Comparison of ENCODE assay signal across 2 worm cellular contexts in the genomic region with DNA sequence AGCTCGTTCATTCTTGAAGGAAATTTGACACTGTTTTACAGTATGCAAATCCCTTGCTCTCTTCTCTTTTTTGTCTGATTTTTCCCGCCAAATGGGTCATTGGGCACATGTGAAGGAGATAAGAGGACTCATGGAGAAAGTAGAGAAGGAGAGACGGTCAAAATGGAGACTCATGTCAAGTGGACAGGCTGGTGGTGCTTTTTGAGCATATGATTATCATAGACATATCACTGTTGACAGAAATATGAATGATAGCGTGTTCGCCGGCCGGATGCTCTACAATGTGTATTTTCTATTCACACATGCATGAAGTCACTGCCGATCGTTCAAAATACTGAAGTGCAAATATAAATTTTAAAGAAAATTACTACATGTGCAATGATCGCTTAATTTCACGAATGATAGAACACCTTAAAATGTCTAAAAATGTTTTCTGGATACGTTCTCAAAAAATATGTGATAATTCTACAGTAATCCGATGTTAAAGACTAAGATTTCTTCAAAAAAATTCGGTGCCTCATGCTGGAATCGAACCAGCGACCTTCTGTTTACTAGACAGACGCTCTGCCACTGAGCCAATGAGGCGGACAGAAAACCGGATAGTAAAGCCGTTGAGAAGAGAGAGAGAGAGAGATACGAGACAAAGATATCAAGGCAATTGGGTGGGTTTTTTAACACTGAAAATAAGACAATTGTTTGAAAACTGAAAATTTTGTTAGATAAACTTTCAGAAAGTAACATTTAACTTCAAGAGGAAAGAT.
TF ChIP-seq lines count a peak whose summit lies in the region.

No protein-coding gene starts in this region.

TF ChIP-seq in whole organism, L1 larva, 84 proteins besides CTCF, POLR2A, EP300 and RAD21 (continued from another document and continues in another):
- TF ChIP-seq hlh-17 (GFP tag; optimal IDR thresholded peaks at IDR 0.05; lab: Kevin White, UChicago; ENCODE audit: borderline replicate concordance) (no peak), sup-37 (GFP tag; optimal IDR thresholded peaks at IDR 0.05; lab: Kevin White, UChicago) (no peak), elt-3 (tag; optimal IDR thresholded peaks at IDR 0.05; lab: Kevin White, UChicago) (peak in 1 of 6 experiments; percentile 1), ceh-88 (GFP tag; IDR thresholded peaks at IDR 0.05; lab: Robert Waterston, UW) (no peak), egl-13 (tag; optimal IDR thresholded peaks at IDR 0.05; lab: Kevin White, UChicago) (no peak), vab-15 (tag; optimal IDR thresholded peaks at IDR 0.05; lab: Kevin White, UChicago) (no peak), C34B4.2 (tag; optimal IDR thresholded peaks at IDR 0.05; lab: Kevin White, UChicago) (no peak), isw-1 (GFP tag; IDR thresholded peaks at IDR 0.05; lab: Robert Waterston, UW) (no peak), egl-27 (tag; optimal IDR thresholded peaks at IDR 0.05; lab: Kevin White, UChicago) (no peak), ztf-4 (tag; optimal IDR thresholded peaks at IDR 0.05; lab: Kevin White, UChicago) (no peak), xbp-1 (tag; optimal IDR thresholded peaks at IDR 0.05; lab: Kevin White, UChicago) (peak; percentile 16), unc-30 (tag; optimal IDR thresholded peaks at IDR 0.05; lab: Kevin White, UChicago) (no peak), alr-1 (tag; optimal IDR thresholded peaks at IDR 0.05; lab: Kevin White, UChicago; ENCODE audit: borderline replicate concordance) (no peak), pqm-1 (tag; optimal IDR thresholded peaks at IDR 0.05; lab: Kevin White, UChicago) (no peak), zag-1 (tag; optimal IDR thresholded peaks at IDR 0.05; lab: Kevin White, UChicago) (no peak), tlp-1 (tag; optimal IDR thresholded peaks at IDR 0.05; lab: Kevin White, UChicago) (no peak), mef-2 (tag; optimal IDR thresholded peaks at IDR 0.05; lab: Kevin White, UChicago) (no peak), lin-39 (tag; optimal IDR thresholded peaks at IDR 0.05; lab: Kevin White, UChicago) (no peak), aha-1 (tag; optimal IDR thresholded peaks at IDR 0.05; lab: Kevin White, UChicago) (no peak), pag-3 (tag; optimal IDR thresholded peaks at IDR 0.05; lab: Kevin White, UChicago; ENCODE audit: borderline replicate concordance, insufficient read depth) (no peak), ceh-90 (tag; optimal IDR thresholded peaks at IDR 0.05; lab: Kevin White, UChicago) (no peak), unc-98 (GFP tag; IDR thresholded peaks at IDR 0.05; lab: Robert Waterston, UW) (no peak), lin-13 (GFP tag; optimal IDR thresholded peaks at IDR 0.05; lab: Kevin White, UChicago) (peak; percentile 2), lin-35 (GFP tag; optimal IDR thresholded peaks at IDR 0.05; lab: Kevin White, UChicago) (peak; percentile 30 to 57), unc-86 (tag; optimal IDR thresholded peaks at IDR 0.05; lab: Kevin White, UChicago) (no peak), efl-1 (optimal IDR thresholded peaks at IDR 0.05; lab: Kevin White, UChicago) (peak; percentile 31 to 53), efl-1 (GFP tag; optimal IDR thresholded peaks at IDR 0.05 in 1 of 2; lab: Kevin White, UChicago) (peak; percentile 8 to 90), blmp-1 (tag; optimal IDR thresholded peaks at IDR 0.05; lab: Kevin White, UChicago) (no peak), nhr-237 (tag; optimal IDR thresholded peaks at IDR 0.05; lab: Kevin White, UChicago) (no peak), dpl-1 (GFP tag; optimal IDR thresholded peaks at IDR 0.05; lab: Kevin White, UChicago) (peak in 2 of 3 experiments; percentile 41 to 43), skn-1 (tag; optimal IDR thresholded peaks at IDR 0.05; lab: Kevin White, UChicago) (peak; percentile 15), hpl-2 (GFP tag; optimal IDR thresholded peaks at IDR 0.05; lab: Kevin White, UChicago) (no peak), unc-62 (GFP tag; optimal IDR thresholded peaks at IDR 0.05; lab: Kevin White, UChicago) (no peak), sox-4 (tag; optimal IDR thresholded peaks at IDR 0.05; lab: Kevin White, UChicago) (no peak), swsn-7 (tag; optimal IDR thresholded peaks at IDR 0.05; lab: Kevin White, UChicago) (peak; percentile 41), grh-1 (GFP tag; IDR thresholded peaks at IDR 0.05; lab: Robert Waterston, UW) (no peak), nhr-47 (tag; optimal IDR thresholded peaks at IDR 0.05; lab: Kevin White, UChicago) (peak; percentile 53), hlh-4 (tag; optimal IDR thresholded peaks at IDR 0.05; lab: Kevin White, UChicago) (no peak), nhr-11 (tag; optimal IDR thresholded peaks at IDR 0.05; lab: Kevin White, UChicago) (no peak), nhr-85 (tag; lab: Kevin White, UChicago) (no peak), lin-15B (tag; optimal IDR thresholded peaks at IDR 0.05; lab: Kevin White, UChicago) (no peak), ets-5 (GFP tag; IDR thresholded peaks at IDR 0.05; lab: Robert Waterston, UW) (no peak), nhr-76 (tag; optimal IDR thresholded peaks at IDR 0.05; lab: Kevin White, UChicago) (no peak), nhr-28 (tag; optimal IDR thresholded peaks at IDR 0.05; lab: Kevin White, UChicago) (no peak), F16B12.6 (tag; optimal IDR thresholded peaks at IDR 0.05; lab: Kevin White, UChicago) (no peak), elt-2 (tag; optimal IDR thresholded peaks at IDR 0.05; lab: Kevin White, UChicago) (peak; percentile 21), mdl-1 (tag; optimal IDR thresholded peaks at IDR 0.05; lab: Kevin White, UChicago) (peak in 1 of 2 experiments; percentile 25), fkh-10 (GFP tag; optimal IDR thresholded peaks at IDR 0.05; lab: Kevin White, UChicago) (no peak), lir-3 (tag; optimal IDR thresholded peaks at IDR 0.05; lab: Kevin White, UChicago; ENCODE audit: poor library complexity) (no peak), nhr-71 (tag; optimal IDR thresholded peaks at IDR 0.05; lab: Kevin White, UChicago) (peak; percentile 50), pax-3 (tag; optimal IDR thresholded peaks at IDR 0.05; lab: Kevin White, UChicago) (peak; percentile 15), ztf-11 (tag; optimal IDR thresholded peaks at IDR 0.05; lab: Kevin White, UChicago) (no peak), fkh-8 (tag; optimal IDR thresholded peaks at IDR 0.05; lab: Kevin White, UChicago) (peak; percentile 51), lin-14 (GFP tag; optimal IDR thresholded peaks at IDR 0.05; lab: Kevin White, UChicago) (peak; percentile 15), mep-1 (tag; optimal IDR thresholded peaks at IDR 0.05; lab: Kevin White, UChicago) (peak; percentile 41), nhr-12 (tag; optimal IDR thresholded peaks at IDR 0.05; lab: Kevin White, UChicago) (no peak), zip-4 (GFP tag; optimal IDR thresholded peaks at IDR 0.05; lab: Kevin White, UChicago) (no peak), C04F5.9 (tag; optimal IDR thresholded peaks at IDR 0.05; lab: Kevin White, UChicago) (no peak), tbx-2 (tag; optimal IDR thresholded peaks at IDR 0.05; lab: Kevin White, UChicago) (no peak), efl-3 (GFP tag; optimal IDR thresholded peaks at IDR 0.05; lab: Kevin White, UChicago) (no peak), fkh-4 (tag; optimal IDR thresholded peaks at IDR 0.05; lab: Kevin White, UChicago; ENCODE audit: borderline replicate concordance) (peak; percentile 4), nhr-84 (tag; optimal IDR thresholded peaks at IDR 0.05; lab: Kevin White, UChicago) (no peak), ama-1 (optimal IDR thresholded peaks at IDR 0.05; lab: Kevin White, UChicago) (no peak)

TF ChIP-seq in whole organism, young adult, 124 proteins besides CTCF, POLR2A, EP300 and RAD21 (continued from another document and continues in another):
- TF ChIP-seq let-526 (GFP tag; IDR thresholded peaks at IDR 0.05; lab: Robert Waterston, UW) (peak; percentile 45; the same call in 1 of the 2 replicates), K11D2.4 (GFP tag; IDR thresholded peaks at IDR 0.05; lab: Robert Waterston, UW) (no peak), dpl-1 (GFP tag; optimal IDR thresholded peaks at IDR 0.05; lab: Kevin White, UChicago) (no peak), pbrm-1 (GFP tag; IDR thresholded peaks at IDR 0.05; lab: Robert Waterston, UW) (no peak), F33H1.4 (GFP tag; IDR thresholded peaks at IDR 0.05; lab: Robert Waterston, UW) (no peak), chd-7 (tag; optimal IDR thresholded peaks at IDR 0.05; lab: Kevin White, UChicago) (no peak), B0019.2 (GFP tag; conservative IDR thresholded peaks at IDR 0.05; lab: Robert Waterston, UW) (no peak), Y56A3A.18 (GFP tag; IDR thresholded peaks at IDR 0.05; lab: Robert Waterston, UW) (no peak), madf-10 (tag; optimal IDR thresholded peaks at IDR 0.05; lab: Kevin White, UChicago) (no peak), lin-40 (tag; optimal IDR thresholded peaks at IDR 0.05; lab: Kevin White, UChicago) (no peak), ztf-18 (tag; optimal IDR thresholded peaks at IDR 0.05; lab: Kevin White, UChicago) (no peak), nfya-1 (tag; optimal IDR thresholded peaks at IDR 0.05; lab: Kevin White, UChicago; ENCODE audit: borderline replicate concordance, insufficient read depth) (no peak), pha-4 (tag; optimal IDR thresholded peaks at IDR 0.05; lab: Kevin White, UChicago) (no peak), efl-1 (GFP tag; optimal IDR thresholded peaks at IDR 0.05; lab: Kevin White, UChicago) (no peak), sdz-38 (tag; optimal IDR thresholded peaks at IDR 0.05; lab: Kevin White, UChicago) (no peak), madf-8 (GFP tag; conservative IDR thresholded peaks at IDR 0.05; lab: Robert Waterston, UW) (no peak), lir-1 (GFP tag; conservative IDR thresholded peaks at IDR 0.05; lab: Robert Waterston, UW) (no peak), cebp-2 (GFP tag; IDR thresholded peaks at IDR 0.05; lab: Robert Waterston, UW) (no peak), F23B12.7 (tag; optimal IDR thresholded peaks at IDR 0.05; lab: Kevin White, UChicago; ENCODE audit: insufficient read depth) (peak; percentile 19), attf-3 (GFP tag; conservative IDR thresholded peaks at IDR 0.05; lab: Robert Waterston, UW) (0 out of 2 replicates have a peak, but pooled peaks have one; percentile 35), ztf-25 (GFP tag; IDR thresholded peaks at IDR 0.05; lab: Robert Waterston, UW) (no peak), B0261.1 (tag; optimal IDR thresholded peaks at IDR 0.05; lab: Kevin White, UChicago) (peak; percentile 83), lin-35 (GFP tag; optimal IDR thresholded peaks at IDR 0.05; lab: Kevin White, UChicago) (peak in 1 of 3 experiments; percentile 39), Y53G8AR.9 (GFP tag; conservative IDR thresholded peaks at IDR 0.05; lab: Robert Waterston, UW) (no peak), D2030.7 (GFP tag; IDR thresholded peaks at IDR 0.05; lab: Robert Waterston, UW) (no peak), F39B2.1 (GFP tag; IDR thresholded peaks at IDR 0.05; lab: Robert Waterston, UW) (no peak), snpc-3.4 (tag; optimal IDR thresholded peaks at IDR 0.05; lab: Kevin White, UChicago) (peak; percentile 89), ztf-26 (tag; optimal IDR thresholded peaks at IDR 0.05; lab: Kevin White, UChicago) (no peak), xnd-1 (tag; optimal IDR thresholded peaks at IDR 0.05; lab: Kevin White, UChicago) (no peak), attf-6 (GFP tag; IDR thresholded peaks at IDR 0.05; lab: Robert Waterston, UW) (no peak), lsl-1 (GFP tag; optimal IDR thresholded peaks at IDR 0.05; lab: Kevin White, UChicago) (peak; percentile 8), ztf-28 (GFP tag; IDR thresholded peaks at IDR 0.05; lab: Robert Waterston, UW) (no peak), rec-8 (tag; optimal IDR thresholded peaks at IDR 0.05; lab: Kevin White, UChicago) (peak; percentile 8 to 19), unc-62 (GFP tag; optimal IDR thresholded peaks at IDR 0.05; lab: Kevin White, UChicago) (no peak), somi-1 (GFP tag; optimal IDR thresholded peaks at IDR 0.05; lab: Kevin White, UChicago) (no peak), F10E7.11 (tag; optimal IDR thresholded peaks at IDR 0.05; lab: Kevin White, UChicago) (no peak), Y79H2A.3 (GFP tag; conservative IDR thresholded peaks at IDR 0.05; lab: Robert Waterston, UW) (no peak), tlf-1 (GFP tag; optimal IDR thresholded peaks at IDR 0.05; lab: Kevin White, UChicago) (peak; percentile 10), mcd-1 (GFP tag; IDR thresholded peaks at IDR 0.05; lab: Robert Waterston, UW) (no peak), lin-26 (GFP tag; IDR thresholded peaks at IDR 0.05; lab: Robert Waterston, UW) (peak; percentile 73; the same call in 1 of the 2 replicates), hlh-12 (tag; optimal IDR thresholded peaks at IDR 0.05; lab: Kevin White, UChicago) (no peak), Y95B8A.8 (GFP tag; IDR thresholded peaks at IDR 0.05; lab: Robert Waterston, UW) (no peak), aptf-2 (GFP tag; conservative IDR thresholded peaks at IDR 0.05; lab: Robert Waterston, UW) (no peak), ztf-6 (GFP tag; IDR thresholded peaks at IDR 0.05; lab: Robert Waterston, UW) (no peak), lsy-27 (tag; optimal IDR thresholded peaks at IDR 0.05; lab: Kevin White, UChicago; ENCODE audit: borderline replicate concordance, insufficient read depth) (no peak), nhr-179 (tag; optimal IDR thresholded peaks at IDR 0.05; lab: Kevin White, UChicago) (no peak), ceh-100 (GFP tag; IDR thresholded peaks at IDR 0.05; lab: Robert Waterston, UW) (no peak), nhr-120 (GFP tag; IDR thresholded peaks at IDR 0.05; lab: Robert Waterston, UW) (no peak), tbp1 (GFP tag; optimal IDR thresholded peaks at IDR 0.05; lab: Kevin White, UChicago) (peak; percentile 93), ztf-22 (GFP tag; optimal IDR thresholded peaks at IDR 0.05; lab: Kevin White, UChicago) (no peak), hmg-1.2 (GFP tag; IDR thresholded peaks at IDR 0.05; lab: Robert Waterston, UW) (peak; percentile 43), gei-17 (GFP tag; optimal IDR thresholded peaks at IDR 0.05; lab: Kevin White, UChicago) (no peak), ceh-58 (GFP tag; IDR thresholded peaks at IDR 0.05; lab: Robert Waterston, UW) (no peak), F55B11.4 (tag; optimal IDR thresholded peaks at IDR 0.05; lab: Kevin White, UChicago; ENCODE audit: borderline replicate concordance, insufficient read depth) (no peak), lag-1 (GFP tag; IDR thresholded peaks at IDR 0.05; lab: Robert Waterston, UW) (no peak), nhr-90 (tag; optimal IDR thresholded peaks at IDR 0.05; lab: Kevin White, UChicago) (peak; percentile 45), nhr-80 (tag; optimal IDR thresholded peaks at IDR 0.05; lab: Kevin White, UChicago) (peak; percentile 81), ceh-91 (GFP tag; IDR thresholded peaks at IDR 0.05; lab: Robert Waterston, UW) (no peak), let-607 (tag; optimal IDR thresholded peaks at IDR 0.05; lab: Kevin White, UChicago) (peak in 1 of 2 experiments; percentile 30), atf-7 (tag; optimal IDR thresholded peaks at IDR 0.05; lab: Kevin White, UChicago) (peak; percentile 23), F49E8.2 (tag; optimal IDR thresholded peaks at IDR 0.05; lab: Kevin White, UChicago; ENCODE audit: insufficient read depth) (peak; percentile 36), Y67H2A.10 (GFP tag; conservative IDR thresholded peaks at IDR 0.05; lab: Robert Waterston, UW) (no peak), Y53F4B.3 (GFP tag; IDR thresholded peaks at IDR 0.05; lab: Robert Waterston, UW) (no peak), hsf-1 (GFP tag; IDR thresholded peaks at IDR 0.05; lab: Robert Waterston, UW) (no peak), lin-54 (GFP tag; optimal IDR thresholded peaks at IDR 0.05; lab: Kevin White, UChicago) (peak; percentile 26), F57C9.4 (tag; optimal IDR thresholded peaks at IDR 0.05; lab: Kevin White, UChicago) (no peak), mel-28 (tag; optimal IDR thresholded peaks at IDR 0.05; lab: Kevin White, UChicago; ENCODE audit: borderline replicate concordance) (no peak), nfyb-1 (GFP tag; IDR thresholded peaks at IDR 0.05; lab: Robert Waterston, UW) (peak; percentile 58; the same call in 1 of the 2 replicates), ceh-40 (GFP tag; IDR thresholded peaks at IDR 0.05; lab: Robert Waterston, UW) (no peak), B0336.3 (GFP tag; IDR thresholded peaks at IDR 0.05; lab: Robert Waterston, UW) (peak; percentile 48; the same call in 1 of the 2 replicates), bed-2 (GFP tag; IDR thresholded peaks at IDR 0.05; lab: Robert Waterston, UW) (no peak)
